Worm (Caenorhabditis elegans): ENCODE measurements around the gene EGAP2.2.
A peak's percentile ranks its signal among the peaks of the same experiment; 100 is the strongest.

Gene EGAP2.2

DNA sequence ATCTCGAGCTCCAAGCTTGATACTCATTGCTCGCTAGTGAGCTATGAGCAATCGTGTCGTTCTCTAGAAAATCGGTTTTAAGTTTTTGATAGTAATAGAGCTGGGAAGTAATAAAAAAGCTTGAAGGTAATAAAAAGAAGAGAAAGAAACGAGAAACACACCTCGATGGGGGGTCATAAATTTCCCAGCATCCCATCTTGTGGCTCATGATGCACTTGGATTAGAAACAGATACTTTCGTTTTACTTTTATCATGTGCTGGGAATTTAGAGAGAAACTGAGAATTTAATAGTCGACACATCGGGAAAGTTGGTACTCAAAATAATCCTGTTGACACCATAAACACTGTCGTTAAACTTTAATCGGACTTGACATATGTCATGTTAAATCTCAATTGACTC lies 9.0 kb upstream of the EGAP2.2 start:
- TF ChIP-seq elt-1 (tag; optimal IDR thresholded peaks at IDR 0.05) = no peak
- TF ChIP-seq ama-1 (optimal IDR thresholded peaks at IDR 0.05) = no peak
- peak; percentile 91 for TF ChIP-seq egl-5 (tag; optimal IDR thresholded peaks at IDR 0.05)

DNA sequence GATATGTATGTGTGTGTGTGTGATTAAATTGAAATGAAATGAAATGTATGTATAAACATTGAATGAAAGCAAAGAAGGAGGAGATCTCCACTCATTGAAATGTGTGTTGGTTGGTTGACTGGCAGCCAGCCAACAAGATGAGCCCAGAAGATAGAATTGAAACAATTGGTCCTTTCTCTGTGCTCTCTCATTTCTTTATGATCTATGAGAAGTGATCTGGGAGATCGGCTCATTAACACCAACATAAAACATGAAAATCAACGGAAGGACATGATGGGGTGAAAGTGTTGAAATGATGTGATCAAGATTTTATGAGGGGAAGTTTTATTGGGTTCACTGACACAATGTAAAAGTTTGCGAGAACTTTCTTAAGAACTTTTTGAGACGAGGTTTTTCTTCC lies 6.9 kb upstream of the EGAP2.2 start:
- no peak for TF ChIP-seq sea-2 (GFP tag; optimal IDR thresholded peaks at IDR 0.05)
- peak; percentile 36 for TF ChIP-seq nfya-1 (tag; optimal IDR thresholded peaks at IDR 0.05; ENCODE audit: insufficient read depth)
- TF ChIP-seq pqm-1 (tag; optimal IDR thresholded peaks at IDR 0.05) = no peak
- TF ChIP-seq egl-5 (tag; optimal IDR thresholded peaks at IDR 0.05) = peak; percentile 88

DNA sequence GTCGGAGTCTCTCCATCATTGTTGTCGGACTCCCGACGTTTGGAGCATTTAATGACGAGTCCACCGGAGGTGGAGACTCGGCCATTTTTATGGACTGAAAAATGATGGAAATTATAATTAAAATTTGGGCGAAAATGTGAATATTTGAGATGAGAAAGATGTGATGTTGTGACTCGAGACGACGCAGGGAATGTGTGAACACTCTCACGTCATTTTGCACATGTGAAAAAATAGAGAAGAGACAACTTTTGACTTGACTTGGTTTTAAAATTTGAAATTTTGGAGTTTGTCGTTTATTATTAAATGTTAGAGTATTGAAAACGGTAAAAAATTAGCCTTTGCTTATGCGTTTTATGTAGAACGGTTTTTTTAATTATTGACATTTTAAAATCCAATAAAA lies 4.4 kb upstream of the EGAP2.2 start, which contains the start of gene dsh-1:
TSS of gene dsh-1 (minus strand) at position 101 of the 400 bp plus-strand sequence.
- no peak for TF ChIP-seq ceh-16 (tag; optimal IDR thresholded peaks at IDR 0.05)
- peak; percentile 25 for TF ChIP-seq hmg-11 (tag; optimal IDR thresholded peaks at IDR 0.05)

DNA sequence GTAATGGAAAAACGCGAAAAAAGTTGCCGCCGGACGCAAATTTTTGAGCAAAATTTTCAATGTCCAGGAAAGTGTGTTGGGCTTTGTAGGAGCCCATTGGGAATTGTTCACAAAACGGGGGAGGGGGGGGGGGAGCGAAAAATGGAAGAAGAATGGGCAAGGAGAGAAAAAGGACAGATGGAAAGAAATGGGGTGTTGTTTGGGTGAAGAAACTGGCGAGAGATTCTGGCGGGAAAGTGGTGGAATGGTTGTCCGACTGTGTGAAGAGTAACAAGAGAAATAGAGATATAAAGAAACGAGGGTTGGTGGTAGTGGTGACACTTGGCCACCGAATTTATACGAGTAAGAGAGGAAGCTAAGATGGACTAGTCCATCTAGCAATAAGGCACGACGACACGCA lies 3.4 kb upstream of the EGAP2.2 start:
- TF ChIP-seq eor-1 (tag; optimal IDR thresholded peaks at IDR 0.05) (no peak), fkh-2 (tag; optimal IDR thresholded peaks at IDR 0.05) (no peak), egl-5 (tag; optimal IDR thresholded peaks at IDR 0.05) (peak; percentile 23), fkh-10 (GFP tag; optimal IDR thresholded peaks at IDR 0.05) (no peak), tbx-2 (tag; optimal IDR thresholded peaks at IDR 0.05) (no peak), aly-2 (tag; optimal IDR thresholded peaks at IDR 0.05) (no peak), ztf-4 (tag; optimal IDR thresholded peaks at IDR 0.05) (no peak), nfya-1 (tag; optimal IDR thresholded peaks at IDR 0.05; ENCODE audit: insufficient read depth) (peak; percentile 43), lin-39 (tag; optimal IDR thresholded peaks at IDR 0.05) (peak; percentile 58), nhr-67 (tag; optimal IDR thresholded peaks at IDR 0.05) (no peak), nhr-43 (tag; optimal IDR thresholded peaks at IDR 0.05; ENCODE audit: poor library complexity, severe bottlenecking) (no peak), elt-1 (tag; optimal IDR thresholded peaks at IDR 0.05) (no peak), ZK546.5 (tag; optimal IDR thresholded peaks at IDR 0.05) (no peak), ceh-9 (tag; optimal IDR thresholded peaks at IDR 0.05) (no peak), lin-15B (tag; optimal IDR thresholded peaks at IDR 0.05) (peak; percentile 59), nhr-11 (tag; optimal IDR thresholded peaks at IDR 0.05) (no peak)

DNA sequence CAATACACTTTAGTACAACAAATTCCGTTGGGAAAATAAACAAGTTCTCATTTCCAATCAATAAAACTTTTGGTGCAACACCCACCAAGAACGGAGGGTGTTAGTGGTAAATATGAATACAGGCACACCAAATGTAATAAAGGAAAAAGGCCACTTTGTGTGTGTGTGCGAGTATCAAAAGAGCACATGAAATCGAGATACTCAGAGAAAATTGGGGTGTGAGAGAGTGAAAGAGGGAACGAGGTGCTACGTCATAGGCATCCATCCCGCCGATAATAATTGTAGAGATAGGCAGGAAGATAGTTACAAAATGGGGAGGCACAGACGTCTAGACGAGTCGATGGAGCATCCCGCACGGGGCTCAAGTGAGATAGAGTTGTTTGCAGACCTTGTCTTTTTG lies 1.9 kb upstream of the EGAP2.2 start:
- TF ChIP-seq lsy-12 (tag; optimal IDR thresholded peaks at IDR 0.05) (no peak), eor-1 (tag; optimal IDR thresholded peaks at IDR 0.05) (no peak), pqm-1 (tag; optimal IDR thresholded peaks at IDR 0.05) (peak; percentile 25), hmg-11 (tag; optimal IDR thresholded peaks at IDR 0.05) (no peak), elt-1 (tag; optimal IDR thresholded peaks at IDR 0.05) (no peak), unc-39 (tag; optimal IDR thresholded peaks at IDR 0.05) (no peak), fkh-10 (GFP tag; optimal IDR thresholded peaks at IDR 0.05) (no peak), snpc-4 (tag; optimal IDR thresholded peaks at IDR 0.05) (no peak), nhr-43 (tag; optimal IDR thresholded peaks at IDR 0.05; ENCODE audit: poor library complexity, severe bottlenecking) (no peak), elt-2 (tag; optimal IDR thresholded peaks at IDR 0.05) (peak; percentile 91), egl-27 (tag; optimal IDR thresholded peaks at IDR 0.05) (no peak), ceh-9 (tag; optimal IDR thresholded peaks at IDR 0.05) (no peak), ceh-82 (tag; optimal IDR thresholded peaks at IDR 0.05) (no peak), ztf-11 (tag; optimal IDR thresholded peaks at IDR 0.05) (no peak), egl-5 (tag; optimal IDR thresholded peaks at IDR 0.05) (no peak), unc-62 (GFP tag; optimal IDR thresholded peaks at IDR 0.05) (no peak), ceh-28 (tag; optimal IDR thresholded peaks at IDR 0.05) (peak; percentile 50), nfya-1 (tag; optimal IDR thresholded peaks at IDR 0.05; ENCODE audit: insufficient read depth) (peak; percentile 26), ama-1 (optimal IDR thresholded peaks at IDR 0.05) (no peak), pha-4 (tag; optimal IDR thresholded peaks at IDR 0.05) (peak; percentile 82), mdl-1 (tag; optimal IDR thresholded peaks at IDR 0.05) (no peak), tbx-2 (tag; optimal IDR thresholded peaks at IDR 0.05) (no peak), jun-1 (tag; optimal IDR thresholded peaks at IDR 0.05) (peak; percentile 11), daf-12 (tag; optimal IDR thresholded peaks at IDR 0.05) (no peak), ceh-16 (tag; optimal IDR thresholded peaks at IDR 0.05) (no peak), aly-2 (tag; optimal IDR thresholded peaks at IDR 0.05) (no peak), zag-1 (tag; optimal IDR thresholded peaks at IDR 0.05) (no peak), fkh-2 (tag; optimal IDR thresholded peaks at IDR 0.05) (no peak), nhr-23 (tag; optimal IDR thresholded peaks at IDR 0.05) (no peak), nhr-76 (tag; optimal IDR thresholded peaks at IDR 0.05) (no peak), R02D3.7 (tag; optimal IDR thresholded peaks at IDR 0.05) (no peak), ZK546.5 (tag; optimal IDR thresholded peaks at IDR 0.05) (no peak), nhr-77 (tag; optimal IDR thresholded peaks at IDR 0.05) (no peak)
